Worm (Caenorhabditis elegans): ENCODE data around the gene T28A8.3.
A peak's percentile ranks its signal among the peaks of the same experiment; 100 is the strongest.

Gene T28A8.3

DNA sequence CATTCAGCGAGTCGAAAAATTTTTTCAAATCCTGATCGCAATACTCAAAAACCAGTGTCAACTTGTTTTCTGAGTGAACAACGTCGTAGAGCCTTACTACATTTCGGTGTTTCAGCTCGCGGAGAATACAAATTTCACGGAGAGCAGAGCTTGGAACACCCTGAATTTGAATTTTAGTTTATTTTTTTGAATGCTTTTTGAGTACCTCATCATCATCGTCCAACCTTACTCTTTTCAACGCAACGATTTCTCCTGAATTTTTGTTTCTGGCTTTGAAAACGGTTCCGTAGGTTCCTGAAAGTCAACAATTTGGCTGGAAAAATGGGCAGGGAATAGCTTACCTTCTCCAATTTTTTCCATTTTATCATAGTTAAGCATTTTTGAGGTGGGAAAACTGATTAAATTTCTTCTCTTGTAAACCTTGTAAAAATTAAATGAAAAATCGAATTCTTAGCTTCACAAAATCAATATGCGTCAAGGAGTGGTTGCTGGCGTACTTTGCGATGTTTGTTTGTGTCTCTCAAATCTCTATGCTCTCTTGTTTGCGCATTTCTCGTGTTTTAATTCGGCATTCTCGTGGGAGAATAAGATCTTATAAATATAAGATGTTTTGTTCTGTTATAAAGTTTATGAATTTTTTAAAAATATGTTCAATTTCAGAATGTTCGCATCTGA, 39.8 kb upstream of the T28A8.3 start, which contains the start of gene cdk-5 (continued):
- TF ChIP-seq dpff-1 (tag; optimal IDR thresholded peaks at IDR 0.05) (no peak), bed-1 (GFP tag; IDR thresholded peaks at IDR 0.05) (no peak), dox-1 (GFP tag; IDR thresholded peaks at IDR 0.05) (0 out of 2 replicates have a peak, but pooled peaks have one; percentile 31), B0261.1 (tag; optimal IDR thresholded peaks at IDR 0.05) (no peak), hmg-20 (GFP tag; IDR thresholded peaks at IDR 0.05) (no peak), rec-8 (tag; optimal IDR thresholded peaks at IDR 0.05) (no peak), pbrm-1 (GFP tag; IDR thresholded peaks at IDR 0.05) (peak; percentile 77; the same call in 1 of the 2 replicates), lin-35 (GFP tag; optimal IDR thresholded peaks at IDR 0.05) (peak in 1 of 3 experiments; percentile 82), F55B11.4 (tag; optimal IDR thresholded peaks at IDR 0.05; ENCODE audit: borderline replicate concordance, insufficient read depth) (no peak), attf-6 (GFP tag; IDR thresholded peaks at IDR 0.05) (no peak), ceh-27 (GFP tag; optimal IDR thresholded peaks at IDR 0.05) (peak; percentile 27), tbx-9 (tag; optimal IDR thresholded peaks at IDR 0.05; ENCODE audit: borderline replicate concordance) (no peak), ztf-28 (GFP tag; IDR thresholded peaks at IDR 0.05) (no peak), mxl-1 (tag; optimal IDR thresholded peaks at IDR 0.05) (no peak), repo-1 (tag; optimal IDR thresholded peaks at IDR 0.05) (peak; percentile 69), ZK185.1 (tag; optimal IDR thresholded peaks at IDR 0.05; ENCODE audit: poor library complexity, severe bottlenecking) (no peak), mcd-1 (GFP tag; IDR thresholded peaks at IDR 0.05) (peak; percentile 68), aptf-2 (GFP tag; conservative IDR thresholded peaks at IDR 0.05) (no peak), lir-1 (GFP tag; conservative IDR thresholded peaks at IDR 0.05) (no peak), ccch-3 (GFP tag; optimal IDR thresholded peaks at IDR 0.05) (no peak), lsy-27 (tag; optimal IDR thresholded peaks at IDR 0.05; ENCODE audit: borderline replicate concordance, insufficient read depth) (no peak), nhr-80 (tag; optimal IDR thresholded peaks at IDR 0.05) (no peak), hsf-1 (GFP tag; IDR thresholded peaks at IDR 0.05) (peak; percentile 76), unc-130 (GFP tag; optimal IDR thresholded peaks at IDR 0.05) (no peak), snpc-1.3 (tag; optimal IDR thresholded peaks at IDR 0.05; ENCODE audit: insufficient read depth) (peak; percentile 24), lin-40 (tag; optimal IDR thresholded peaks at IDR 0.05) (peak; percentile 87), Y53F4B.3 (GFP tag; IDR thresholded peaks at IDR 0.05) (no peak), unc-62 (GFP tag; optimal IDR thresholded peaks at IDR 0.05) (no peak), lin-26 (GFP tag; IDR thresholded peaks at IDR 0.05) (no peak), C17E4.6 (GFP tag; IDR thresholded peaks at IDR 0.05) (no peak), attf-3 (GFP tag; conservative IDR thresholded peaks at IDR 0.05) (no peak), die-1 (tag; optimal IDR thresholded peaks at IDR 0.05) (no peak), xnd-1 (tag; optimal IDR thresholded peaks at IDR 0.05) (peak; percentile 33), ztf-6 (GFP tag; IDR thresholded peaks at IDR 0.05) (no peak), B0019.2 (GFP tag; conservative IDR thresholded peaks at IDR 0.05) (no peak), ets-4 (GFP tag; optimal IDR thresholded peaks at IDR 0.05) (no peak), sdz-38 (tag; optimal IDR thresholded peaks at IDR 0.05) (no peak)

DNA sequence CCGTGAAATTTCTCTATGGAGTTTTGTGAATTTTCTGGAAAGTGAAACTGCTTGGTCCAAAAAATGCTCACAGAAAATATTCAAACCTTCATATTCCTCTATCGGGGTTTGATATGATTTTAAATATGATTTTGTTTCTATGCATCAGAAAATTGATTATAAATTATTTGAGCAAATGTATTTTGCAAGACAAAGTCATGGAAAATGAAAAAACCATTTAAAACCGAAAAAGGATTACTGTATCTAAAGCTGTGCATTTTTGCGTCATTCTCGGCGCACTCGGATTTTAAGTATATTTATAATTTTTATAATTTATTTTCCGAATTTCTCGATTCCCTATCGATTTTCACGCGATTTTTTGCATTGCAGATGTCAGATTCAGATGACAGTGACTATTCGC, 34.3 kb upstream of the T28A8.3 start, which contains the start of gene pssy-2:
pssy-2 (plus strand) TSS at position 301 of the 400 bp plus-strand sequence.
- no peak for TF ChIP-seq athp-1 (tag; optimal IDR thresholded peaks at IDR 0.05)
- TF ChIP-seq mcd-1 (GFP tag; IDR thresholded peaks at IDR 0.05) = no peak
- no peak for TF ChIP-seq Y67H2A.10 (GFP tag; conservative IDR thresholded peaks at IDR 0.05)
- TF ChIP-seq ceh-27 (GFP tag; optimal IDR thresholded peaks at IDR 0.05) = no peak
- no peak for TF ChIP-seq cebp-2 (GFP tag; IDR thresholded peaks at IDR 0.05)
- peak; percentile 14 for TF ChIP-seq lsl-1 (GFP tag; optimal IDR thresholded peaks at IDR 0.05)

Measured in whole organism, young adult.